Fruit fly (Drosophila melanogaster) whole organism, embryonic: ENCODE data around the gene Ppcs.

ENCODE experiments used
- Ada2b ChIP-seq: fragments of 200-800 bp; sonication (Bioruptor generic); IDR thresholded peaks from 2 replicates; pipeline ENCODE4 v1.3.6; 2022; ENCODE audit warnings: missing biosample characterization, missing genetic modification characterization
- Adf1 ChIP-seq: fragments of 200-800 bp; sonication (Bioruptor generic); IDR thresholded peaks from 2 replicates; pipeline ENCODE4 v1.3.6; 2022; ENCODE audit warnings: missing biosample characterization, missing genetic modification characterization
- BEAF-32 ChIP-seq: fragments of 200-800 bp; sonication (Bioruptor generic); optimal IDR thresholded peaks from 3 replicates; lab custom pipeline; 2017; ENCODE audit warnings: missing biosample characterization, missing genetic modification characterization, mild to moderate bottlenecking, moderate library complexity, missing genetic modification reagents
- CG12391 ChIP-seq: fragments of 200-800 bp; sonication (Bioruptor generic); optimal IDR thresholded peaks from 3 replicates; lab custom pipeline; 2018; ENCODE audit warnings: missing biosample characterization, mild to moderate bottlenecking, missing genetic modification characterization, moderate library complexity
- CG13287 ChIP-seq: fragments of 200-800 bp; sonication (Bioruptor generic); IDR thresholded peaks from 2 replicates; pipeline ENCODE4 v1.3.6; 2022; ENCODE audit warnings: missing biosample characterization, missing genetic modification characterization; ENCODE audit not compliant: partially characterized antibody
- CG13424 ChIP-seq: fragments of 200-800 bp; sonication (Bioruptor generic); optimal IDR thresholded peaks from 2 replicates; lab custom pipeline; 2019; ENCODE audit warnings: missing biosample characterization, mild to moderate bottlenecking, missing genetic modification characterization, moderate library complexity
- CG14014 ChIP-seq: fragments of 200-800 bp; sonication (Bioruptor generic); IDR thresholded peaks from 2 replicates; pipeline ENCODE4 v1.3.6; 2022; ENCODE audit warnings: missing biosample characterization, missing genetic modification characterization
- CG14050 ChIP-seq: fragments of 200-800 bp; sonication (Bioruptor generic); IDR thresholded peaks from 3 replicates; pipeline ENCODE4 v1.3.6; 2022; ENCODE audit warnings: missing biosample characterization, missing genetic modification characterization
- CG15479 ChIP-seq: fragments of 200-800 bp; sonication (Bioruptor generic); optimal IDR thresholded peaks from 3 replicates; lab custom pipeline; 2019; ENCODE audit warnings: missing biosample characterization, mild to moderate bottlenecking, missing genetic modification characterization, moderate library complexity
- CG15514 ChIP-seq: fragments of 200-800 bp; sonication (Bioruptor generic); optimal IDR thresholded peaks from 3 replicates; lab custom pipeline; 2017; ENCODE audit warnings: missing biosample characterization, missing genetic modification characterization, mild to moderate bottlenecking, moderate library complexity, missing genetic modification reagents
- CG1832 ChIP-seq: fragments of 200-800 bp; sonication (Bioruptor generic); optimal IDR thresholded peaks from 2 replicates; lab custom pipeline; 2017; ENCODE audit warnings: missing biosample characterization, mild to moderate bottlenecking, missing genetic modification characterization, inconsistent platforms
- CG2678 ChIP-seq: fragments of 200-800 bp; sonication (Bioruptor generic); optimal IDR thresholded peaks from 3 replicates; lab custom pipeline; 2019; ENCODE audit warnings: missing biosample characterization, mild to moderate bottlenecking, missing genetic modification characterization, moderate library complexity
- CG7987 ChIP-seq: fragments of 200-800 bp; sonication (Bioruptor generic); optimal IDR thresholded peaks from 2 replicates; lab custom pipeline; 2018; ENCODE audit warnings: missing biosample characterization, mild to moderate bottlenecking, missing genetic modification characterization, moderate library complexity
- CG8359 ChIP-seq: fragments of 200-800 bp; sonication (Bioruptor generic); optimal IDR thresholded peaks from 2 replicates; lab custom pipeline; 2017; ENCODE audit warnings: missing biosample characterization, mild to moderate bottlenecking, missing genetic modification characterization, borderline replicate concordance
- CG9727 ChIP-seq: fragments of 200-800 bp; sonication (Bioruptor generic); optimal IDR thresholded peaks from 3 replicates; lab custom pipeline; 2017; ENCODE audit warnings: missing biosample characterization, mild to moderate bottlenecking, missing genetic modification characterization
- Chrac-16 ChIP-seq: fragments of 200-800 bp; sonication (Bioruptor generic); optimal IDR thresholded peaks from 3 replicates; lab custom pipeline; 2016; ENCODE audit warnings: missing biosample characterization, missing genetic modification characterization
- CkIIα-i1 ChIP-seq: fragments of 200-800 bp; sonication (Bioruptor generic); IDR thresholded peaks from 2 replicates; pipeline ENCODE4 v1.3.6; 2022; ENCODE audit warnings: missing biosample characterization, missing genetic modification characterization
- CoRest ChIP-seq: fragments of 200-800 bp; sonication (Bioruptor generic); optimal IDR thresholded peaks from 3 replicates; lab custom pipeline; 2018; ENCODE audit warnings: missing biosample characterization, mild to moderate bottlenecking, missing genetic modification characterization, moderate library complexity
- D19A ChIP-seq: fragments of 200-800 bp; optimal IDR thresholded peaks from 3 replicates; lab custom pipeline; 2019; ENCODE audit warnings: missing biosample characterization, mild to moderate bottlenecking, missing genetic modification characterization, moderate library complexity
- Doc2 ChIP-seq: fragments of 200-800 bp; sonication (Bioruptor generic); IDR thresholded peaks from 2 replicates; pipeline ENCODE4 v1.3.6; 2022; ENCODE audit warnings: missing biosample characterization, missing genetic modification characterization
- Dp ChIP-seq: fragments of 200-800 bp; sonication (Bioruptor generic); optimal IDR thresholded peaks from 2 replicates; lab custom pipeline; 2018; ENCODE audit warnings: missing biosample characterization, mild to moderate bottlenecking, missing genetic modification characterization, moderate library complexity
- E2f1 ChIP-seq: fragments of 200-800 bp; sonication (Bioruptor generic); IDR thresholded peaks from 2 replicates; pipeline ENCODE4 v1.3.6; 2022; ENCODE audit warnings: missing biosample characterization, missing genetic modification characterization
- Hr3 ChIP-seq: fragments of 200-800 bp; sonication (Bioruptor generic); optimal IDR thresholded peaks from 3 replicates; lab custom pipeline; 2016; ENCODE audit warnings: missing biosample characterization, missing genetic modification characterization
- Lhr ChIP-seq: fragments of 200-800 bp; sonication (Bioruptor generic); optimal IDR thresholded peaks from 3 replicates; lab custom pipeline; 2017; ENCODE audit warnings: mild to moderate bottlenecking, missing biosample characterization, missing genetic modification reagents, missing genetic modification characterization
- MBD-R2 ChIP-seq: fragments of 200-800 bp; sonication (Bioruptor generic); IDR thresholded peaks from 2 replicates; pipeline ENCODE4 v1.3.6; 2022; ENCODE audit warnings: missing biosample characterization, missing genetic modification characterization
- NC2β ChIP-seq: fragments of 200-800 bp; sonication (Bioruptor generic); optimal IDR thresholded peaks from 2 replicates; lab custom pipeline; 2016; ENCODE audit warnings: missing biosample characterization, missing genetic modification characterization
- Optix ChIP-seq: fragments of 200-800 bp; sonication (Bioruptor generic); IDR thresholded peaks from 3 replicates; pipeline ENCODE4 v1.3.6; 2022; ENCODE audit warnings: missing biosample characterization, missing genetic modification characterization
- Pdp1 ChIP-seq, 2 experiments: fragments of 200-800 bp; sonication (Bioruptor generic); optimal IDR thresholded peaks; 3 replicates each; lab custom pipeline; 2016; ENCODE audit warnings: missing biosample characterization in 2 of 2, missing genetic modification characterization in 2 of 2, mild to moderate bottlenecking in 1 of 2, moderate library complexity in 1 of 2
- TFAM ChIP-seq: fragments of 200-800 bp; sonication (Bioruptor generic); optimal IDR thresholded peaks from 2 replicates; lab custom pipeline; 2017; ENCODE audit warnings: missing biosample characterization, missing genetic modification characterization, inconsistent platforms
- Tbp ChIP-seq: fragments of >200 bp; optimal IDR thresholded peaks from 2 replicates; lab custom pipeline; 2018; ENCODE audit warnings: missing biosample characterization, missing genetic modification characterization
- Trl ChIP-seq, 3 experiments: fragments of >200 bp in 2 of 3; fragments of 200-800 bp in 1 of 3; sonication (Bioruptor generic) in 1 of 3; optimal IDR thresholded peaks; 2 replicates in 1 of 3; 3 replicates in 2 of 3; lab custom pipeline; 2016 to 2017; ENCODE audit warnings: missing biosample characterization in 1 of 3, missing genetic modification characterization in 1 of 3
- ab ChIP-seq: fragments of 200-800 bp; sonication (Bioruptor generic); optimal IDR thresholded peaks from 2 replicates; lab custom pipeline; 2016; ENCODE audit warnings: missing biosample characterization, missing genetic modification characterization
- ash1 ChIP-seq: fragments of 200-800 bp; sonication (Bioruptor generic); optimal IDR thresholded peaks from 2 replicates; lab custom pipeline; 2018; ENCODE audit warnings: missing biosample characterization, mild to moderate bottlenecking, missing genetic modification characterization
- bab2 ChIP-seq: fragments of 200-800 bp; sonication (Bioruptor generic); optimal IDR thresholded peaks from 2 replicates; lab custom pipeline; 2016; ENCODE audit warnings: missing biosample characterization, missing genetic modification characterization
- cad ChIP-seq: fragments of >200 bp; optimal IDR thresholded peaks from 2 replicates; lab custom pipeline; 2017; ENCODE audit warnings: missing biosample characterization, missing genetic modification characterization
- cato ChIP-seq: fragments of 200-800 bp; sonication (Bioruptor generic); optimal IDR thresholded peaks from 2 replicates; lab custom pipeline; 2016; ENCODE audit warnings: missing biosample characterization, missing genetic modification characterization, borderline replicate concordance
- corto ChIP-seq: fragments of 200-800 bp; sonication (Bioruptor generic); optimal IDR thresholded peaks from 2 replicates; lab custom pipeline; 2016; ENCODE audit warnings: missing biosample characterization, mild to moderate bottlenecking, missing genetic modification characterization, moderate library complexity
- croc ChIP-seq: fragments of 200-800 bp; sonication (Bioruptor generic); conservative IDR thresholded peaks from 3 replicates; pipeline ENCODE4 v1.3.6; 2022; ENCODE audit warnings: missing biosample characterization, missing genetic modification characterization
- crol ChIP-seq: fragments of 200-800 bp; sonication (Bioruptor generic); IDR thresholded peaks from 2 replicates; pipeline ENCODE4 v1.3.6; 2022; ENCODE audit warnings: missing biosample characterization, missing genetic modification characterization
- gem ChIP-seq: fragments of 200-800 bp; sonication (Bioruptor generic); optimal IDR thresholded peaks from 2 replicates; lab custom pipeline; 2019; ENCODE audit warnings: missing biosample characterization, mild to moderate bottlenecking, missing genetic modification characterization, moderate library complexity
- lmd ChIP-seq: fragments of 200-800 bp; sonication (Bioruptor generic); IDR thresholded peaks from 2 replicates; pipeline ENCODE4 v1.3.6; 2022; ENCODE audit warnings: missing biosample characterization, missing genetic modification characterization
- nau ChIP-seq: fragments of 200-800 bp; sonication (Bioruptor generic); optimal IDR thresholded peaks from 3 replicates; lab custom pipeline; 2017; ENCODE audit warnings: missing biosample characterization, mild to moderate bottlenecking, missing genetic modification characterization, missing genetic modification reagents
- nerfin-1 ChIP-seq: fragments of 200-800 bp; sonication (Bioruptor generic); optimal IDR thresholded peaks from 3 replicates; lab custom pipeline; 2019; ENCODE audit warnings: missing biosample characterization, mild to moderate bottlenecking, missing genetic modification characterization, moderate library complexity
- pros ChIP-seq: fragments of 200-800 bp; sonication (Bioruptor generic); optimal IDR thresholded peaks from 3 replicates; lab custom pipeline; 2019; ENCODE audit warnings: missing biosample characterization, mild to moderate bottlenecking, missing genetic modification characterization, moderate library complexity
- rib ChIP-seq: fragments of 200-800 bp; sonication (Bioruptor generic); IDR thresholded peaks from 2 replicates; pipeline ENCODE4 v1.3.6; 2022; ENCODE audit warnings: missing biosample characterization, missing genetic modification characterization
- sd ChIP-seq: fragments of 200-800 bp; sonication (Bioruptor generic); optimal IDR thresholded peaks from 3 replicates; lab custom pipeline; 2018; ENCODE audit warnings: missing biosample characterization, mild to moderate bottlenecking, missing genetic modification characterization, moderate library complexity
- sens-2 ChIP-seq: fragments of 200-800 bp; sonication (Bioruptor generic); IDR thresholded peaks from 2 replicates; pipeline ENCODE4 v1.3.6; 2022; ENCODE audit warnings: missing biosample characterization, missing genetic modification characterization
- twi ChIP-seq: fragments of 200-800 bp; optimal IDR thresholded peaks from 2 replicates; lab custom pipeline; 2019; ENCODE audit warnings: missing biosample characterization, mild to moderate bottlenecking, missing genetic modification characterization, moderate library complexity
- wdn ChIP-seq: fragments of 200-800 bp; sonication (Bioruptor generic); IDR thresholded peaks from 2 replicates; pipeline ENCODE4 v1.3.6; 2022; ENCODE audit warnings: missing biosample characterization, missing genetic modification characterization
- yki ChIP-seq: fragments of >200 bp; optimal IDR thresholded peaks from 3 replicates; lab custom pipeline; 2018

The Ppcs gene

dm6 chr3R:19164873-19165456 is 17.3 kb upstream of the Ppcs start (continued):
- TF ChIP-seq Ada2b (GFP tag; lab: Robert Waterston, UW) (peak; percentile 44; the same call in 1 of the 2 replicates), CG12391 (tag; lab: Kevin White, UChicago) (peak; percentile 61), croc (GFP tag; lab: Robert Waterston, UW) (no peak), cad (GFP tag; lab: Kevin White, UChicago) (no peak), cato (GFP tag; lab: Kevin White, UChicago) (no peak), twi (tag; lab: Kevin White, UChicago) (no peak), lmd (GFP tag; lab: Robert Waterston, UW) (0 out of 2 replicates have a peak, but pooled peaks have one; percentile 36), BEAF-32 (GFP tag; lab: Kevin White, UChicago) (no peak), CG15479 (GFP tag; lab: Kevin White, UChicago) (no peak), CG13287 (GFP tag; lab: Robert Waterston, UW) (no peak), NC2β (peak; percentile 37), CkIIα-i1 (GFP tag; lab: Robert Waterston, UW) (no peak), Dp (no peak), MBD-R2 (GFP tag; lab: Robert Waterston, UW) (no peak), bab2 (GFP tag; lab: Kevin White, UChicago) (no peak), CG15514 (GFP tag; lab: Kevin White, UChicago) (peak; percentile 24), sd (tag; lab: Kevin White, UChicago) (no peak), gem (peak; percentile 68), Hr3 (peak; percentile 41), D19A (tag; lab: Kevin White, UChicago) (peak; percentile 32), crol (GFP tag; lab: Robert Waterston, UW) (no peak), CG8359 (GFP tag; lab: Kevin White, UChicago) (peak; percentile 33), Tbp (GFP tag; lab: Kevin White, UChicago) (no peak), wdn (GFP tag; lab: Robert Waterston, UW) (no peak), TFAM (GFP tag; lab: Kevin White, UChicago) (no peak), nerfin-1 (tag; lab: Kevin White, UChicago) (no peak), CoRest (tag; lab: Kevin White, UChicago) (peak; percentile 59), nau (GFP tag; lab: Kevin White, UChicago) (peak; percentile 0), Trl (optimal IDR thresholded peaks at IDR 0.05; lab: Kevin White, UChicago) (no peak), Trl (GFP tag; optimal IDR thresholded peaks at IDR 0.05; lab: Kevin White, UChicago) (no peak), Doc2 (no peak), CG14050 (no peak), CG13424 (tag; lab: Kevin White, UChicago) (peak; percentile 57), rib (GFP tag; lab: Robert Waterston, UW) (no peak), CG7987 (GFP tag; lab: Kevin White, UChicago) (no peak), E2f1 (GFP tag; lab: Robert Waterston, UW) (peak; percentile 52), Lhr (GFP tag; lab: Kevin White, UChicago) (no peak), sens-2 (GFP tag; lab: Robert Waterston, UW) (no peak), CG2678 (peak; percentile 62), pros (GFP tag; lab: Kevin White, UChicago) (no peak), ab (GFP tag; lab: Kevin White, UChicago) (no peak), ash1 (GFP tag; lab: Kevin White, UChicago) (no peak), CG14014 (GFP tag; lab: Robert Waterston, UW) (peak; percentile 12; the same call in 1 of the 2 replicates), Optix (GFP tag; lab: Robert Waterston, UW) (no peak), corto (GFP tag; lab: Kevin White, UChicago) (no peak), yki (no peak), Adf1 (GFP tag; lab: Robert Waterston, UW) (no peak), CG9727 (peak; percentile 46), Pdp1 (GFP tag; optimal IDR thresholded peaks at IDR 0.05; lab: Kevin White, UChicago) (no peak), CG1832 (GFP tag; lab: Kevin White, UChicago) (no peak), Chrac-16 (GFP tag; lab: Kevin White, UChicago) (peak; percentile 51)
